Worm (Caenorhabditis elegans) whole organism, L1 larva: ENCODE measurements around the gene tbce-1.

Source experiments
- ceh-8 ChIP-seq: fragments of 200-800 bp; sonication (Bioruptor generic); optimal IDR thresholded peaks from 2 replicates; lab custom pipeline; 2018; ENCODE audit warnings: mild to moderate bottlenecking, missing genetic modification characterization, moderate library complexity, missing compliant biosample characterization
- ces-1 ChIP-seq: fragments of 150-350 bp; optimal IDR thresholded peaks from 2 replicates; lab custom pipeline; 2014; ENCODE audit warnings: missing biosample characterization, missing genetic modification reagents, missing genetic modification characterization
- nhr-237 ChIP-seq: fragments of 150-350 bp; optimal IDR thresholded peaks from 2 replicates; lab custom pipeline; 2014; ENCODE audit warnings: missing biosample characterization, missing genetic modification characterization
- nhr-90 ChIP-seq: sonication (generic microtip); optimal IDR thresholded peaks from 2 replicates; lab custom pipeline; 2016; ENCODE audit warnings: mild to moderate bottlenecking, missing genetic modification characterization, missing compliant biosample characterization; ENCODE audit not compliant: poor library complexity
- pqm-1 ChIP-seq: sonication (generic microtip); optimal IDR thresholded peaks from 3 replicates; lab custom pipeline; 2017; ENCODE audit warnings: missing biosample characterization, missing genetic modification characterization
- snpc-4 ChIP-seq: fragments of 150-350 bp; optimal IDR thresholded peaks from 2 replicates; lab custom pipeline; 2014; ENCODE audit warnings: missing biosample characterization, missing genetic modification characterization
- ztf-11 ChIP-seq, 2 experiments: sonication (generic microtip); optimal IDR thresholded peaks; 2 replicates each; lab custom pipeline; 2016 to 2017; ENCODE audit warnings: missing genetic modification characterization in 2 of 2, missing biosample characterization in 1 of 2, missing compliant biosample characterization in 1 of 2

DNA sequence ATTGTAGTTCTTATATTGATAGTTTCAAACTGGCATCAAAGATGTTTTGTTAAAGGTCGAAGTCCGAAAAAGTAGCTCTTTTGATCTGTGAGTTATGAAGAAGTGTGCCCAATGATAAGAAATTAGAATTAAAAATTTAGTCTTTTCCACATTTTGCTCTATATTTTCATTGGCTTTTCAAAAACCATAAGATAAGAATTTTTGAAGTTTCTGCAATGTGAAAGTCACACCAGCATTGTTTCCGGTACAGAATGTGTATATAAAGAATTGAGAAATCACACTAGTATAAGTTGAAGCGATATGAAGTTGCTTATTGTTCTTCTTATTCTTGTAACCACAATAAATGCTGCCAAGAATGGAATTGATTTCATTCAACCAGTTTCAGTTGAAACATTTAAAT is 38.0 kb downstream of the tbce-1 start, which contains the start of gene lys-10:
- TF ChIP-seq nhr-237 (tag; lab: Kevin White, UChicago) (no peak), ces-1 (GFP tag; lab: Kevin White, UChicago) (no peak), snpc-4 (no peak), pqm-1 (no peak), nhr-90 (tag; lab: Kevin White, UChicago) (no peak), ztf-11 (tag; optimal IDR thresholded peaks at IDR 0.05; lab: Kevin White, UChicago) (no peak), ceh-8 (GFP tag; lab: Kevin White, UChicago) (no peak)
